Worm (Caenorhabditis elegans): ENCODE data around the gene rab-35.
A peak's percentile ranks its signal among the peaks of the same experiment; 100 is the strongest.

The rab-35 gene

DNA sequence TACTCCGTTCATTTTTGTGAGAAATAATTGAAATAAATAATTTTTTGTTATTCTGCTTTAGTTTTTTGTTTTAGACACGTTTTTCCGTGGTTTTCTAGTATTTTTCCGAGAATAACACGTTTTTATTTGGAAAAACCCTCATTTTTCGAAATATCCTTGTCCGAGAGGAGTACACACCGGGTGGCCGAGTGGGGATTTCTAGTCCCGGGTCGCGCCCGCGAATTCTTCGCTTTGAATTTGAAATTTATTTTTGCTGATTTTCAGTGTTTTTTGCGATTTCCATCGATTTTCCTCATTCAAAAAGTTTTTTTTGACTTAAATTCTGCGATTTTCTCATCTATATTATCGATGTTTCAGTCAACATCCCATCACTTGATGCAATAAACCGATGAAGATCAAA lies 20.8 kb downstream of the rab-35 start, which contains the start of the genes gly-9, mib-1 and smc-3 (continued):
- no peak for TF ChIP-seq C38D4.7 (GFP tag; optimal IDR thresholded peaks at IDR 0.05)
- peak; percentile 87 for TF ChIP-seq ceh-2 (tag; optimal IDR thresholded peaks at IDR 0.05)
- TF ChIP-seq nhr-232 (tag; optimal IDR thresholded peaks at IDR 0.05), result no peak
- no peak for TF ChIP-seq ceh-24 (tag; optimal IDR thresholded peaks at IDR 0.05)
- TF ChIP-seq ttx-3 (tag; optimal IDR thresholded peaks at IDR 0.05), result no peak
- no peak for TF ChIP-seq npax-4 (tag; optimal IDR thresholded peaks at IDR 0.05)
- TF ChIP-seq ceh-14 (tag; optimal IDR thresholded peaks at IDR 0.05), result peak; percentile 47
- peak; percentile 54 for TF ChIP-seq ztf-16 (tag; optimal IDR thresholded peaks at IDR 0.05)
- TF ChIP-seq sdc-2 (tag; optimal IDR thresholded peaks at IDR 0.05), result no peak
- TF ChIP-seq hlh-13 (GFP tag; optimal IDR thresholded peaks at IDR 0.05), result no peak
- TF ChIP-seq Y22D7AL.16 (tag; optimal IDR thresholded peaks at IDR 0.05), result no peak
- no peak for TF ChIP-seq pha-2 (tag; optimal IDR thresholded peaks at IDR 0.05)
- TF ChIP-seq ceh-19 (GFP tag; optimal IDR thresholded peaks at IDR 0.05), result no peak
- peak; percentile 87 for TF ChIP-seq hlh-8 (tag; optimal IDR thresholded peaks at IDR 0.05)
- TF ChIP-seq gmeb-2 (tag; optimal IDR thresholded peaks at IDR 0.05), result no peak
- no peak for TF ChIP-seq hlh-6 (tag; optimal IDR thresholded peaks at IDR 0.05)
- TF ChIP-seq sox-2 (GFP tag; IDR thresholded peaks at IDR 0.05), result no peak
- TF ChIP-seq dmd-4 (tag; optimal IDR thresholded peaks at IDR 0.05; ENCODE audit: borderline replicate concordance), result no peak
- peak; percentile 87 for TF ChIP-seq tbx-2 (tag; optimal IDR thresholded peaks at IDR 0.05)
- TF ChIP-seq T23F11.4 (GFP tag; optimal IDR thresholded peaks at IDR 0.05), result no peak
- TF ChIP-seq unc-55 (GFP tag; optimal IDR thresholded peaks at IDR 0.05), result no peak
- TF ChIP-seq rnt-1 (tag; optimal IDR thresholded peaks at IDR 0.05), result peak; percentile 79
- peak; percentile 50 for TF ChIP-seq hlh-15 (tag; optimal IDR thresholded peaks at IDR 0.05)
- no peak for TF ChIP-seq ceh-30 (tag; optimal IDR thresholded peaks at IDR 0.05)
- TF ChIP-seq pqm-1 (tag; optimal IDR thresholded peaks at IDR 0.05), result no peak
- TF ChIP-seq ama-1 (optimal IDR thresholded peaks at IDR 0.05), result no peak
- no peak for TF ChIP-seq pros-1 (tag; optimal IDR thresholded peaks at IDR 0.05)
- peak; percentile 92 for TF ChIP-seq C08G9.2 (tag; optimal IDR thresholded peaks at IDR 0.05)

DNA sequence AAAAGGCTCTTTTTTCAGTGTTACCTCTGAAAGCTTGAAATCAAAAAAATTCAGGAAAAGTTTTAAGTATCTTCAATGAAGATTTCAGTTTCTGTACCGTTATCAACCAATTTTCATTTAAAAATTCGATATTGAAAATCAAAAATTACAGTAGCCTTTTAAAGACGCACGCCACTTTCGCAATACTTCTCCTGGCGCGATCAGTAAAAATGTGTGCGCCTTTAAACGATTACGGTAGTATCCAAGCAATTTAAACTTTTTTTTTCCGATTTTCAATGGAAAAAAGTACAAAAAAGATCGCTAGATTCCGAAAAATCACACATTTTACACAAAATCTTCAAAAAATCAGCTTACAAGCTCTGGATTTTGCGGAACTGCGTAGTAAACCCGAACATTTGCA lies 21.5 kb downstream of the rab-35 start:
- no peak for TF ChIP-seq ref-2 (tag; optimal IDR thresholded peaks at IDR 0.05)
- no peak for TF ChIP-seq C08G9.2 (tag; optimal IDR thresholded peaks at IDR 0.05)
- TF ChIP-seq F13H6.1 (tag; optimal IDR thresholded peaks at IDR 0.05), result no peak
- TF ChIP-seq pag-3 (tag; optimal IDR thresholded peaks at IDR 0.05; ENCODE audit: borderline replicate concordance), result no peak
- no peak for TF ChIP-seq lim-6 (tag; optimal IDR thresholded peaks at IDR 0.05)
- no peak for TF ChIP-seq hlh-13 (GFP tag; optimal IDR thresholded peaks at IDR 0.05)
- no peak for TF ChIP-seq ceh-6 (GFP tag; optimal IDR thresholded peaks at IDR 0.05)
- TF ChIP-seq nhr-11 (tag; optimal IDR thresholded peaks at IDR 0.05), result no peak
- TF ChIP-seq sdc-2 (tag; optimal IDR thresholded peaks at IDR 0.05), result no peak

DNA sequence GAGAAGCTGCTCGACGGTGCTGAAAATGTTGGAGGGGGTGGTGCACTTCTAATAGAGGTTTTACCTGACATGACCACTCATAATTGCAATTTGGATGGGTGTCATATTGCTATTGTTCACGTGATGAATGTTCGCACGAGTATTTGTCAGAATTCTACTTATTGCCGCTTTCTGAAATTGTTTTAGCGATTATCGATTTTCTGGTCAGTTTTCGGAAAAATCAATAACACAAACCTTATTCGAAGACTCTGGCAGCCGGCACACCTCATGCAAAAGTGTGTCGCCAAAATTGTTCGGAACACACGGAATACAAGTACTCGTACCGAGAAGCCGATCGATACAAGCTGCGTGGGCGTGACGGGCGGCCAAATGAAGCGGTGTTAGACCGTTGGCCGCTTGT lies 23.1 kb downstream of the rab-35 start:
- TF ChIP-seq ama-1 (optimal IDR thresholded peaks at IDR 0.05) (no peak), madf-2 (tag; optimal IDR thresholded peaks at IDR 0.05) (no peak), lim-6 (tag; optimal IDR thresholded peaks at IDR 0.05) (no peak)

DNA sequence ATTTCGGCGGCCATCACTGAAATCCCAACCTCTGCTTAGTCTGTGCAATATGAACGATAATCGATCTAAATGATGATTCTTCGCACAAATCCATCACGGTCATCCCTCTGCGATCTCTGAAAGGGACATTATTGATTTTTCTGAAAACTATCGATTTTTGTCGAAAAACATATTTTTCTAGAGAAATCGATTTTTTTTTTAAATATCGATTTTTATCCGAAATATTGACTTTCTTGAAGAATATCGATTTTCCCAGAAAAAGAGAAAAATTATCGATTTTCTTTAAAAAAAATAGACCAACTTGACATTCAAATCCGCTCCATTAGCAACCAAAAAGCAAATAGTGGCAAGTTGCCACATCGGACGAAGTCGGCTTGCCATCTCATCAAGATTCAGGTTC lies 24.0 kb downstream of the rab-35 start:
- TF ChIP-seq che-1 (tag; optimal IDR thresholded peaks at IDR 0.05) (no peak), T23F11.4 (GFP tag; optimal IDR thresholded peaks at IDR 0.05) (no peak), syd-9 (tag; optimal IDR thresholded peaks at IDR 0.05) (no peak), nfya-1 (tag; optimal IDR thresholded peaks at IDR 0.05) (no peak), ceh-48 (tag; optimal IDR thresholded peaks at IDR 0.05) (peak; percentile 35)
